Worm (Caenorhabditis elegans) whole organism, late embryonic: ENCODE data around the gene srg-31.

Experiments
- ceh-24 ChIP-seq: sonication (generic microtip); optimal IDR thresholded peaks from 2 replicates; lab custom pipeline; 2016; ENCODE audit warnings: mild to moderate bottlenecking, missing genetic modification characterization, missing compliant biosample characterization
- hlh-8 ChIP-seq: sonication (generic microtip); optimal IDR thresholded peaks from 2 replicates; lab custom pipeline; 2016; ENCODE audit warnings: missing genotype, missing genetic modification characterization, missing compliant biosample characterization
- nhr-11 ChIP-seq: fragments of 150-350 bp; optimal IDR thresholded peaks from 2 replicates; lab custom pipeline; 2014; ENCODE audit warnings: missing biosample characterization, missing genetic modification characterization
- zip-5 ChIP-seq: sonication (generic microtip); optimal IDR thresholded peaks from 2 replicates; lab custom pipeline; 2016; ENCODE audit warnings: missing genetic modification characterization, missing compliant biosample characterization

ce11 chrV:6953797-6954196 lies at the start of gene srg-31:
- TF ChIP-seq zip-5 (tag; lab: Kevin White, UChicago) (no peak), ceh-24 (tag; lab: Kevin White, UChicago) (no peak), hlh-8 (tag; lab: Kevin White, UChicago) (no peak), nhr-11 (tag; lab: Kevin White, UChicago) (no peak)
